Worm (Caenorhabditis elegans): Measurements from ENCODE around the gene ahsa-1.

- TF ChIP-seq ztf-29 (GFP tag; IDR thresholded peaks at IDR 0.05) (no peak), ref-1 (GFP tag; conservative IDR thresholded peaks at IDR 0.05) (no peak), ztf-23 (GFP tag; IDR thresholded peaks at IDR 0.05) (no peak), flt-1 (GFP tag; IDR thresholded peaks at IDR 0.05) (no peak), med-1 (GFP tag; optimal IDR thresholded peaks at IDR 0.05; ENCODE audit: insufficient read depth) (no peak), cog-1 (tag; optimal IDR thresholded peaks at IDR 0.05) (no peak), klf-2 (GFP tag; conservative IDR thresholded peaks at IDR 0.05) (no peak), tab-1 (GFP tag; IDR thresholded peaks at IDR 0.05) (no peak), T22C8.4 (GFP tag; IDR thresholded peaks at IDR 0.05) (no peak)
Measured at ce11 chrV:15099447-15099846, 14.3 kb upstream of the ahsa-1 start, which contains the start of gene C01G10.1.
